Worm (Caenorhabditis elegans): Measurements from ENCODE around the gene ephx-1.

DNA sequence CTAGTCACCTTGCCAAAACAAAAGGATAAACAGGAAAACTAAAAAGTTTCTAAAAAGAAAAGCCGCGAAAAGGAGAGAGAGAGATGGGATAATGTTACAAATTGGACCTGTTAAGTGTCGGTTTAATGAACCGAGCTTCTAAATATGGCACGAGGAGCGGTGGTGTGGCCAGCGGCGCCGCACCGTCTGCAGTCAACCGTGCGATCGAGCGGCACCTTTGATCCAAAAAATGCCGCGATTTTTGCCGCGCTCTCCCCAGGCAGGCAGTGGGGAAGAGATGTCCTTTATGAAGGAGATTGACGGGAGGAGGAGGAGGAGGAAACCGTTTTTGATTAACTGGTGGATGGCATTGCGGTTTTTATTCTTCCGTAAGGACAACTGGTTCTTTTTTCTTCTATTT lies 24.3 kb upstream of the ephx-1 start:
- TF ChIP-seq nfya-1 (tag; optimal IDR thresholded peaks at IDR 0.05) (no peak), ceh-24 (tag; optimal IDR thresholded peaks at IDR 0.05) (no peak)

Measured in whole organism, late embryonic.